Worm (Caenorhabditis elegans): ENCODE data around the gene Y70C5B.2.

DNA sequence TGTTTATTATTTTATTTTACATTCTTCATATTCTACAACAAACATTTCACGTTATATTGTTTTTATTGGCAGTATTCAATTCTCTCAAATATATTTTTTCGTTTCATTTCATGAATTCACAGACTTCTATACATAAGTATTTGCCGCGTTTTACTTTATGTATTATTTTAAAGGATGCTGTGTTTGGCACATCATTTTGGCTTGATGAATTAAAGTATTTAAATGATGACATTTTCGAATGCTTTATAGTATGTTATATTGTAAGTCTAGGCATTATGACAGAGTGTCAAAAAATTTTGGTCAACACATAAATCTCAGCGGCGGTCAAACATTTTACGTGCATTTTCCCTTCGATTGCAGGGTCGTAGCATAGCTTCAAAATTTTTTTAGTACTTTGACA, 34.8 kb upstream of the Y70C5B.2 start:
- no peak for TF ChIP-seq cebp-1 (GFP tag; IDR thresholded peaks at IDR 0.05)
- no peak for TF ChIP-seq cebp-1 (tag; optimal IDR thresholded peaks at IDR 0.05)
- TF ChIP-seq nhr-90 (tag; optimal IDR thresholded peaks at IDR 0.05) = no peak
- TF ChIP-seq ama-1 (optimal IDR thresholded peaks at IDR 0.05) = no peak
- no peak for TF ChIP-seq ama-1 (GFP tag; optimal IDR thresholded peaks at IDR 0.05)
- TF ChIP-seq aptf-2 (GFP tag; conservative IDR thresholded peaks at IDR 0.05) = no peak
- TF ChIP-seq die-1 (tag; optimal IDR thresholded peaks at IDR 0.05) = no peak
- TF ChIP-seq ztf-22 (GFP tag; optimal IDR thresholded peaks at IDR 0.05) = no peak
- TF ChIP-seq F22D6.2 (tag; optimal IDR thresholded peaks at IDR 0.05) = no peak
- no peak for TF ChIP-seq unc-130 (GFP tag; optimal IDR thresholded peaks at IDR 0.05)
- no peak for TF ChIP-seq hmg-1.2 (GFP tag; IDR thresholded peaks at IDR 0.05)
- no peak for TF ChIP-seq snpc-1.3 (tag; optimal IDR thresholded peaks at IDR 0.05; ENCODE audit: insufficient read depth)
- TF ChIP-seq snpc-4 (GFP tag; optimal IDR thresholded peaks at IDR 0.05) = no peak
- TF ChIP-seq snpc-4 (tag; optimal IDR thresholded peaks at IDR 0.05) = no peak
- no peak for TF ChIP-seq repo-1 (tag; optimal IDR thresholded peaks at IDR 0.05)

All from whole organism, young adult.